Fruit fly (Drosophila melanogaster) S2 (cell line): ENCODE results near the gene Coa8.

Experiments used
- CG8478 ChIP-seq: fragments of >200 bp; optimal IDR thresholded peaks from 2 replicates; lab custom pipeline; 2018
- CTCF ChIP-seq, 2 experiments: fragments of >200 bp; optimal IDR thresholded peaks; 2 replicates each; lab custom pipeline; 2018

Coa8 gene

dm6 chrX:1903077-1903476 lies 23.0 kb downstream of the Coa8 start, which contains the start of gene CG32801:
TSS of gene CG32801 (minus strand) at chrX:1903177.
- no peak for TF ChIP-seq CTCF (optimal IDR thresholded peaks at IDR 0.05; lab: Kevin White, UChicago)
- TF ChIP-seq CG8478 = no peak

DNA sequence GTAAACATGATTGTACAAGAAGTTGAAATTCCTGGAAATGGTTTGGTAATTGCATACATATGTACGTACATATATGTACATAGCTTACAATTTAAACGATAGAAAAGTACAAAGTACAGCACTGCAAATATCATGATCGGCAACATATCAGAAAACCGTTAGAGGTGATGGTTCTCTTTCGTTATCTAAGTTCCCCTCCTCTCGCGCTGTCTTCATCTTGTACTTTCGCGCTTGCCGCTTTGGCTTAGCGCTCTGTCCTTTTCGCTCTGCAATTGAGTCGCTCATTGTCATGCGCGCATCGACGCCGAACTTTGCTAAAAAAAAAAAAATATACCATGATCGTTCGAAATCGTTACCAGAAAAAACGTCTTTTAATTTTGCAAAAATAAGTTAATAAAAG lies 23.9 kb downstream of the Coa8 start:
- TF ChIP-seq CG8478 = no peak
- TF ChIP-seq CTCF (optimal IDR thresholded peaks at IDR 0.05; lab: Kevin White, UChicago) = no peak

dm6 chrX:1907727-1908264 lies 27.7 kb downstream of the Coa8 start, which contains the start of gene mip130:
TSS of gene mip130 (plus strand) at chrX:1908239.
- TF ChIP-seq CTCF (optimal IDR thresholded peaks at IDR 0.05; lab: Kevin White, UChicago) (no peak), CG8478 (no peak)

DNA sequence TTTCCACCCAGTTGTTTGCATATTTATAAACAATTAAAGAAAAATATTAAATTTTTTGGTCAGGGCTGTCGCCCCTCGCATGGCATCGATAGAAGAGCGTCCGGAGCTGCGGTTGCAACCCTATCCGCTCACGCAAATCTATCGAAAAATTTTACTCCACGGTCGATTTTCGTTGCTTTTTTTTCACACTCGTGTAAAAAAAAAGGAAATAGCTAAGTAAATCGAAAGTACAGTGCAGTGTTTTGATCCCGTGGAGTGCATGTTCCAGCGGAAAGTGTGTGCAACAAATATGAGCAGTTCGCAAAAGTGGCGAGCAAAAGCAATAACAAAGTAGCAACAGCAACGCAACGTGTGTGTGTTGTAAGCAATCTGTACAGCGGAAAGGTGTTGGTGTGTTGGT lies 28.7 kb downstream of the Coa8 start, which contains the start of the genes Edem1 and Rbcn-3B:
Gene Edem1, minus strand, starts transcription at position 71 of the 400 bp plus-strand sequence.
Gene Rbcn-3B, plus strand, starts transcription at position 164 of the 400 bp plus-strand sequence.
- TF ChIP-seq CG8478 (no peak), CTCF (optimal IDR thresholded peaks at IDR 0.05; lab: Kevin White, UChicago) (no peak)

DNA sequence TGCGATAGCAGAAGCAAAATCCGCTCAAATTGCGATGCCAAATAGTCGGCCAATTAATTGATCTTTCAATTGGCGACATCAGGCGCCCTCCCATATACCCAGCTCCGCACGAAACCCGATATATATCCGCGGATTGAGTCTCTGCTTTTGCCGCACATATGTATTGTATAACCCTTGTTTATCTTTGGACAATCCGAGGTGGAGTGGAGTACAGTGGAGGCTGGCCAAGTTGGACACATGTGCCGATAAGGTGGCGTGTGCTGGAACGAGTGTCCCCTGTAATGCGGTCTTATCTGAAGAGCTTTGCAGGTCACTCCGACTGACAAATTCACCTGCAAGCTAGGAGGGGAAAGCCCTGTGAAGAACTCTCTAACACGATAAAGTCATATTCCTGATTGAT lies 29.5 kb downstream of the Coa8 start:
- no peak for TF ChIP-seq CG8478
- TF ChIP-seq CTCF (optimal IDR thresholded peaks at IDR 0.05; lab: Kevin White, UChicago) = no peak

DNA sequence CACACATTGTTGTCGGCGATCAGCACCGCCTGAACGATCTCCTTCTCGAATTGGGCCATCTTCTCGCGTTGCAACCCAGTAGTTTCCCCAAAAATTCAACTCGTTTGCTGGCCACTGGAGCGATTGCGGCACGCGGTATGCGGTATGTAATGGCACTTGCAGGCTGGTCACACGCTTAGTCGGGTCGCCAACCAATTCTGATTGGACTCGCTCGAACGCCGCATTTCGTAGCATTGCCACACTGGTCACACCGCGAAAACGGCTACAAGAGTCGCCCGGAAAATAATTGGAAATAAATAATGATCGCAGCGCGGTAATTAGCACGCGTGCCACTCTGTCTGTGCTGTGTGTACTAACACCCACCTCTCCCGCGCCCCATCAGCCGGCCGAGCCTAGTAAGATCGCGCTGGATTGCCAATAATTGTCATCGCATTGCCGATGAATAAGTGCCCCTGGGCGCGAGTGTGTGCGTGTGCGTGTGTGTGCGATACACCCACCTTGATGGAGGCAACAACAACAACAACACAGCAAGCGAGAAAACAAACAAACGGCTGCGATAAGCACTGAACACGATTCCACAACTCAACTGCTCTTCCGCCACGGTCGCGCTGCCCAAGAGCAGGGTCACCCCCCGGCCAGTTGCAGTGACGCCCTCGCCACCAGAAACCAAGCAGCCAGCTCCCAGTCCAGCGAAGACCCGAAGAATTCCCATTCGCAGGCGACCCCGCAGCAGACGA lies 42.9 kb downstream of the Coa8 start, which contains the start of the genes eIF2Bepsilon and Ocrl:
Gene eIF2Bepsilon, minus strand, starts transcription at position 110 of the 737 bp plus-strand sequence.
Gene Ocrl, plus strand, starts transcription at position 217 of the 737 bp plus-strand sequence.
- no peak for TF ChIP-seq CG8478
- TF ChIP-seq CTCF (optimal IDR thresholded peaks at IDR 0.05; lab: Kevin White, UChicago) = peak; percentile 46 to 53

DNA sequence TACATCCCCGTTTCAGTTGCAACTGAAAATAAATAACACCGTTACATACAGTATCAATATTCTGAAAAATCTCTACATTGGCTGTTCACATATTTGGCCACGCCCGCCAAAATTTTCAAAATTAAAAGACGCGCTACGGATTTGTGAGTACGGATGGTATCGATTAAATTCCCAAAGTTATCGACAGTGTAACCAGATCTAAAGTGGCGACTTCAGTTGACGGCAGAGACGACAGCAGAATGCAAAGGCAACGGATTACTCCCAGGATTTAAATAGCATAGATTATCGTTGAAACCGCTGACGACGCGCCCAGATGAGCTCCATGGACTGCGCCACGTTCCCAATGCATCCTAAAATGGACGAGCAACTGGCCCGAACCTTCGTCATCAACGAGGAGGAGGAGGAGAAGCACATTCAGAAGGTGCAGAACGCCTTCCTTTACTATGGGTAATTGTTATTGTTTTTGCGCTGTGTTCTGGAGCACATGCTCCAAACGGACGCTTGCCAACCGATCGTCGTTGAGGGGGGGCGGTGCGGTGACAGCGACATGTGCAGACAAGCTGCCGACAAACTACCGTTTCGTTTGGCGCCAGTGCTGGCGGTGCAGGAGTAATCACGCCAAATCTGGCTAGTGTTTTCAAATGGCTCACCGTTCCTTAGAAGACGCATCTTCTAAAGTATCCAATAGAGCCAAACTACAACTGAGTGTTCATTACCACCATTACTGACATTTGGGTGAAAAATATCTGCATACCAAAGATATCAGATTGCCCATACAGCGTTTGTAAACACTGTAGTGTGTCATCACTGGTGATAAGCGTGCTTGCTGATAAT lies 47.6 kb downstream of the Coa8 start, which contains the start of gene CG11596:
Gene CG11596, plus strand, starts transcription at position 211 of the 834 bp plus-strand sequence.
- TF ChIP-seq CTCF (optimal IDR thresholded peaks at IDR 0.05; lab: Kevin White, UChicago) (no peak), CG8478 (no peak)
